Fruit fly (Drosophila melanogaster) whole organism, embryonic: ENCODE results near the gene drm.
A peak's percentile ranks its signal among the peaks of the same experiment; 100 is the strongest.

Experiments
- Abd-B ChIP-seq: fragments of 200-800 bp; sonication (Bioruptor generic); optimal IDR thresholded peaks from 2 replicates; lab custom pipeline; 2018; ENCODE audit warnings: missing biosample characterization, mild to moderate bottlenecking, missing genetic modification characterization, moderate library complexity
- Atf3 ChIP-seq: fragments of 200-800 bp; sonication (Bioruptor generic); optimal IDR thresholded peaks from 3 replicates; lab custom pipeline; 2016; ENCODE audit warnings: missing biosample characterization, missing genetic modification characterization
- Awh ChIP-seq: fragments of 200-800 bp; sonication (Bioruptor generic); IDR thresholded peaks from 2 replicates; pipeline ENCODE4, ENCODE4 v1.3.6; 2022; ENCODE audit warnings: missing biosample characterization, missing genetic modification characterization
- CG10654 ChIP-seq: fragments of 200-800 bp; sonication (Bioruptor generic); optimal IDR thresholded peaks from 2 replicates; lab custom pipeline; 2016; ENCODE audit warnings: missing biosample characterization, missing genetic modification characterization
- CG11723 ChIP-seq: fragments of 200-800 bp; sonication (Bioruptor generic); optimal IDR thresholded peaks from 2 replicates; lab custom pipeline; 2017; ENCODE audit warnings: missing biosample characterization, mild to moderate bottlenecking, missing genetic modification characterization
- CG12104 ChIP-seq: fragments of 200-800 bp; sonication (Bioruptor generic); optimal IDR thresholded peaks from 3 replicates; lab custom pipeline; 2016; ENCODE audit warnings: missing biosample characterization, missing genetic modification characterization
- CG12219 ChIP-seq: fragments of 200-800 bp; sonication (Bioruptor generic); optimal IDR thresholded peaks from 3 replicates; lab custom pipeline; 2018; ENCODE audit warnings: missing biosample characterization, mild to moderate bottlenecking, missing genetic modification characterization
- CG12236 ChIP-seq: fragments of 200-800 bp; sonication (Bioruptor generic); optimal IDR thresholded peaks from 2 replicates; lab custom pipeline; 2016; ENCODE audit warnings: missing biosample characterization, missing genetic modification characterization
- CG15011 ChIP-seq: fragments of 200-800 bp; sonication (Bioruptor generic); optimal IDR thresholded peaks from 3 replicates; lab custom pipeline; 2018; ENCODE audit warnings: missing biosample characterization, mild to moderate bottlenecking, missing genetic modification characterization
- CG15479 ChIP-seq: fragments of 200-800 bp; sonication (Bioruptor generic); optimal IDR thresholded peaks from 3 replicates; lab custom pipeline; 2019; ENCODE audit warnings: missing biosample characterization, mild to moderate bottlenecking, missing genetic modification characterization, moderate library complexity
- CG2202 ChIP-seq: fragments of 200-800 bp; sonication (Bioruptor generic); optimal IDR thresholded peaks from 2 replicates; lab custom pipeline; 2018; ENCODE audit warnings: missing biosample characterization, mild to moderate bottlenecking, missing genetic modification characterization
- CG30431 ChIP-seq: fragments of 200-800 bp; sonication (Bioruptor generic); optimal IDR thresholded peaks from 2 replicates; lab custom pipeline; 2017; ENCODE audit warnings: missing biosample characterization, missing genetic modification characterization
- CG3065 ChIP-seq: fragments of 200-800 bp; sonication (Bioruptor generic); optimal IDR thresholded peaks from 2 replicates; lab custom pipeline; 2016; ENCODE audit warnings: missing biosample characterization, missing genetic modification characterization
- CG32532 ChIP-seq: fragments of 200-800 bp; sonication (Bioruptor generic); IDR thresholded peaks from 2 replicates; pipeline ENCODE4 v1.3.6; 2022; ENCODE audit warnings: missing biosample characterization, missing genetic modification characterization
- CG3281 ChIP-seq: fragments of 200-800 bp; sonication (Bioruptor generic); optimal IDR thresholded peaks from 3 replicates; lab custom pipeline; 2017; ENCODE audit warnings: missing biosample characterization, mild to moderate bottlenecking, missing genetic modification characterization
- CG34224 ChIP-seq: fragments of 200-800 bp; sonication (Bioruptor generic); IDR thresholded peaks from 3 replicates; pipeline ENCODE4 v1.3.6; 2022; ENCODE audit warnings: missing biosample characterization, missing genetic modification characterization; ENCODE audit not compliant: partially characterized antibody
- CG42726 ChIP-seq: fragments of 200-800 bp; sonication (Bioruptor generic); IDR thresholded peaks from 2 replicates; pipeline ENCODE4 v1.3.6; 2022; ENCODE audit warnings: missing biosample characterization, missing genetic modification characterization; ENCODE audit not compliant: partially characterized antibody
- CG43689 ChIP-seq: fragments of 200-800 bp; sonication (Bioruptor generic); IDR thresholded peaks from 2 replicates; pipeline ENCODE4 v1.3.6; 2022; ENCODE audit warnings: missing biosample characterization, missing genetic modification characterization
- CG5180 ChIP-seq: fragments of 200-800 bp; sonication (Bioruptor generic); optimal IDR thresholded peaks from 3 replicates; lab custom pipeline; 2017; ENCODE audit warnings: missing biosample characterization, missing genetic modification characterization, mild to moderate bottlenecking, moderate library complexity, missing genetic modification reagents
- CG6175 ChIP-seq: fragments of 200-800 bp; sonication (Bioruptor generic); IDR thresholded peaks from 3 replicates; pipeline ENCODE4 v1.3.6; 2022; ENCODE audit warnings: missing biosample characterization, missing genetic modification characterization
- CG8924 ChIP-seq: fragments of 200-800 bp; optimal IDR thresholded peaks from 3 replicates; lab custom pipeline; 2019; ENCODE audit warnings: missing biosample characterization, mild to moderate bottlenecking, missing genetic modification characterization, moderate library complexity
- CG9609 ChIP-seq: fragments of 200-800 bp; sonication (Bioruptor generic); optimal IDR thresholded peaks from 3 replicates; lab custom pipeline; 2016; ENCODE audit warnings: missing biosample characterization, missing genetic modification characterization
- CG9727 ChIP-seq: fragments of 200-800 bp; sonication (Bioruptor generic); optimal IDR thresholded peaks from 3 replicates; lab custom pipeline; 2017; ENCODE audit warnings: missing biosample characterization, mild to moderate bottlenecking, missing genetic modification characterization
- CHES-1-like ChIP-seq: fragments of 200-800 bp; sonication (Bioruptor generic); optimal IDR thresholded peaks from 2 replicates; lab custom pipeline; 2016; ENCODE audit warnings: missing biosample characterization, missing genetic modification characterization
- Kr ChIP-seq: fragments of 200-800 bp; sonication (Bioruptor generic); optimal IDR thresholded peaks from 2 replicates; lab custom pipeline; 2017; ENCODE audit warnings: missing biosample characterization, mild to moderate bottlenecking, missing genetic modification characterization
- Six4 ChIP-seq: fragments of 200-800 bp; sonication (Bioruptor generic); optimal IDR thresholded peaks from 2 replicates; lab custom pipeline; 2016; ENCODE audit warnings: missing biosample characterization, missing genetic modification characterization
- Spps ChIP-seq: fragments of 200-800 bp; sonication (Bioruptor generic); optimal IDR thresholded peaks from 2 replicates; lab custom pipeline; 2018; ENCODE audit warnings: missing biosample characterization, mild to moderate bottlenecking, missing genetic modification characterization
- Taf1 ChIP-seq: fragments of 200-800 bp; sonication (Bioruptor generic); IDR thresholded peaks from 2 replicates; pipeline ENCODE4 v1.3.6; 2022; ENCODE audit warnings: missing biosample characterization, missing genetic modification characterization
- Usf ChIP-seq: fragments of 200-800 bp; sonication (Bioruptor generic); optimal IDR thresholded peaks from 2 replicates; lab custom pipeline; 2017; ENCODE audit warnings: missing genotype, missing biosample characterization, missing genetic modification characterization
- ac ChIP-seq: fragments of 200-800 bp; sonication (Bioruptor generic); optimal IDR thresholded peaks from 3 replicates; lab custom pipeline; 2017; ENCODE audit warnings: missing biosample characterization, mild to moderate bottlenecking, missing genetic modification characterization
- bigmax ChIP-seq: fragments of 200-800 bp; sonication (Bioruptor generic); optimal IDR thresholded peaks from 2 replicates; lab custom pipeline; 2018; ENCODE audit warnings: missing biosample characterization, mild to moderate bottlenecking, missing genetic modification characterization
- caup ChIP-seq: fragments of 200-800 bp; sonication (Bioruptor generic); optimal IDR thresholded peaks from 3 replicates; lab custom pipeline; 2017; ENCODE audit warnings: missing biosample characterization, mild to moderate bottlenecking, missing genetic modification characterization, moderate library complexity; ENCODE audit not compliant: severe bottlenecking
- gcm2 ChIP-seq: fragments of 200-800 bp; sonication (Bioruptor generic); optimal IDR thresholded peaks from 2 replicates; lab custom pipeline; 2016; ENCODE audit warnings: missing biosample characterization, missing genetic modification characterization
- lbe ChIP-seq: fragments of 200-800 bp; sonication (Bioruptor generic); optimal IDR thresholded peaks from 2 replicates; lab custom pipeline; 2016; ENCODE audit warnings: missing biosample characterization, mild to moderate bottlenecking, missing genetic modification characterization
- lmd ChIP-seq: fragments of 200-800 bp; sonication (Bioruptor generic); IDR thresholded peaks from 2 replicates; pipeline ENCODE4 v1.3.6; 2022; ENCODE audit warnings: missing biosample characterization, missing genetic modification characterization
- lov ChIP-seq, 2 experiments: fragments of 200-800 bp in 1 of 2; fragments of >200 bp in 1 of 2; sonication (Bioruptor generic) in 1 of 2; IDR thresholded peaks in 1 of 2; optimal IDR thresholded peaks in 1 of 2; 2 replicates in 1 of 2; 3 replicates in 1 of 2; pipeline versions ENCODE4 v1.3.6 to Lab custom; 2017 to 2022; ENCODE audit warnings: missing biosample characterization in 1 of 2, missing genetic modification characterization in 1 of 2
- pb ChIP-seq: fragments of 200-800 bp; sonication (Bioruptor generic); optimal IDR thresholded peaks from 3 replicates; lab custom pipeline; 2016; ENCODE audit warnings: missing biosample characterization, missing genetic modification characterization
- peb ChIP-seq: fragments of 200-800 bp; sonication (Bioruptor generic); IDR thresholded peaks from 2 replicates; pipeline ENCODE4 v1.3.6; 2022; ENCODE audit warnings: missing biosample characterization, missing genetic modification characterization
- pfk ChIP-seq: fragments of 200-800 bp; sonication (Bioruptor generic); optimal IDR thresholded peaks from 2 replicates; lab custom pipeline; 2018; ENCODE audit warnings: missing biosample characterization, mild to moderate bottlenecking, missing genetic modification characterization, moderate library complexity
- rib ChIP-seq: fragments of 200-800 bp; sonication (Bioruptor generic); IDR thresholded peaks from 2 replicates; pipeline ENCODE4 v1.3.6; 2022; ENCODE audit warnings: missing biosample characterization, missing genetic modification characterization
- scrt ChIP-seq: fragments of 200-800 bp; sonication (Bioruptor generic); optimal IDR thresholded peaks from 2 replicates; lab custom pipeline; 2018; ENCODE audit warnings: missing biosample characterization, mild to moderate bottlenecking, missing genetic modification characterization, moderate library complexity
- sd ChIP-seq: fragments of 200-800 bp; sonication (Bioruptor generic); optimal IDR thresholded peaks from 3 replicates; lab custom pipeline; 2018; ENCODE audit warnings: missing biosample characterization, mild to moderate bottlenecking, missing genetic modification characterization, moderate library complexity
- sens-2 ChIP-seq: fragments of 200-800 bp; sonication (Bioruptor generic); IDR thresholded peaks from 2 replicates; pipeline ENCODE4 v1.3.6; 2022; ENCODE audit warnings: missing biosample characterization, missing genetic modification characterization
- sim ChIP-seq: fragments of 200-800 bp; sonication (Bioruptor generic); IDR thresholded peaks from 2 replicates; pipeline ENCODE4 v1.3.6; 2022; ENCODE audit warnings: missing biosample characterization, missing genetic modification characterization
- sqz ChIP-seq: fragments of 200-800 bp; sonication (Bioruptor generic); optimal IDR thresholded peaks from 3 replicates; lab custom pipeline; 2018; ENCODE audit warnings: missing biosample characterization, mild to moderate bottlenecking, missing genetic modification characterization
- stwl ChIP-seq: fragments of 200-800 bp; sonication (Bioruptor generic); optimal IDR thresholded peaks from 3 replicates; lab custom pipeline; 2018; ENCODE audit warnings: missing biosample characterization, mild to moderate bottlenecking, missing genetic modification characterization, moderate library complexity
- tio ChIP-seq: fragments of 200-800 bp; sonication (Bioruptor generic); optimal IDR thresholded peaks from 2 replicates; lab custom pipeline; 2017; ENCODE audit warnings: missing biosample characterization, missing genetic modification characterization, inconsistent platforms
- trh ChIP-seq: fragments of 200-800 bp; sonication (Bioruptor generic); optimal IDR thresholded peaks from 2 replicates; lab custom pipeline; 2016; ENCODE audit warnings: missing biosample characterization, missing genetic modification characterization
- wek ChIP-seq: fragments of 200-800 bp; sonication (Bioruptor generic); optimal IDR thresholded peaks from 3 replicates; lab custom pipeline; 2018; ENCODE audit warnings: missing biosample characterization, mild to moderate bottlenecking, missing genetic modification characterization, moderate library complexity
- yki ChIP-seq: fragments of >200 bp; optimal IDR thresholded peaks from 3 replicates; lab custom pipeline; 2018

The drm gene

dm6 chr2L:3534227-3534842 lies 4.7 kb upstream of the drm start (continued):
- TF ChIP-seq CG12104 (GFP tag; lab: Kevin White, UChicago) (peak; percentile 13), Taf1 (GFP tag; lab: Robert Waterston, UW) (no peak), CG12219 (GFP tag; lab: Kevin White, UChicago) (peak; percentile 36), Six4 (GFP tag; lab: Kevin White, UChicago) (peak; percentile 45), stwl (tag; lab: Kevin White, UChicago) (no peak), Abd-B (GFP tag; lab: Kevin White, UChicago) (peak; percentile 32), bigmax (no peak), Atf3 (no peak), CG30431 (GFP tag; lab: Kevin White, UChicago) (peak; percentile 11), sqz (GFP tag; lab: Kevin White, UChicago) (no peak), CG6175 (no peak), Kr (GFP tag; lab: Kevin White, UChicago) (no peak), Awh (GFP tag; lab: Robert Waterston, UW) (peak; percentile 59; the same call in 1 of the 2 replicates), CG5180 (GFP tag; lab: Kevin White, UChicago) (no peak), pfk (GFP tag; lab: Kevin White, UChicago) (no peak), Spps (tag; lab: Kevin White, UChicago) (peak; percentile 27), gcm2 (no peak), CHES-1-like (GFP tag; lab: Kevin White, UChicago) (no peak), trh (GFP tag; lab: Kevin White, UChicago) (no peak), lmd (peak; percentile 66), sd (tag; lab: Kevin White, UChicago) (peak; percentile 59), sens-2 (no peak; the same call in 1 of the 2 replicates), CG8924 (peak; percentile 36), yki (peak; percentile 22), ac (no peak), CG2202 (tag; lab: Kevin White, UChicago) (no peak), CG43689 (GFP tag; lab: Robert Waterston, UW) (no peak), CG3281 (GFP tag; lab: Kevin White, UChicago) (peak; percentile 27), pb (peak; percentile 67), CG9727 (GFP tag; lab: Kevin White, UChicago) (peak; percentile 11), CG15011 (GFP tag; lab: Kevin White, UChicago) (no peak), peb (GFP tag; lab: Robert Waterston, UW) (peak; percentile 53; the same call in 1 of the 2 replicates), sim (GFP tag; lab: Robert Waterston, UW) (0 out of 2 replicates have a peak, but pooled peaks have one; percentile 10), tio (GFP tag; lab: Kevin White, UChicago) (peak; percentile 36), scrt (GFP tag; lab: Kevin White, UChicago) (no peak), CG34224 (GFP tag; lab: Robert Waterston, UW) (no peak), wek (GFP tag; lab: Kevin White, UChicago) (no peak), CG32532 (peak; percentile 37; the same call in 1 of the 2 replicates), lov (optimal IDR thresholded peaks at IDR 0.05; lab: Kevin White, UChicago) (no peak), lov (GFP tag; IDR thresholded peaks at IDR 0.05; lab: Robert Waterston, UW) (peak; percentile 83; the same call in 2 of the 3 replicates), CG15479 (GFP tag; lab: Kevin White, UChicago) (no peak), caup (GFP tag; lab: Kevin White, UChicago) (no peak), lbe (GFP tag; lab: Kevin White, UChicago) (peak; percentile 55), Usf (GFP tag; lab: Kevin White, UChicago) (no peak), CG12236 (peak; percentile 39), rib (no peak), CG11723 (GFP tag; lab: Kevin White, UChicago) (no peak), CG3065 (GFP tag; lab: Kevin White, UChicago) (no peak), CG9609 (peak; percentile 14), CG42726 (GFP tag; lab: Robert Waterston, UW) (no peak), CG10654 (peak; percentile 34)
